Worm (Caenorhabditis elegans) whole organism, early embryonic: ENCODE measurements around the gene abu-14.

Experiments
- F13C5.2 ChIP-seq: sonication (generic microtip); optimal IDR thresholded peaks from 2 replicates; lab custom pipeline; 2017; ENCODE audit warnings: mild to moderate bottlenecking, missing genetic modification characterization, inconsistent platforms, missing compliant biosample characterization
- aly-1 ChIP-seq: sonication (generic microtip); optimal IDR thresholded peaks from 2 replicates; lab custom pipeline; 2016; ENCODE audit warnings: missing genetic modification characterization, missing compliant biosample characterization
- ama-1 ChIP-seq: fragments of 150-350 bp; optimal IDR thresholded peaks from 2 replicates; lab custom pipeline; 2014
- flt-1 ChIP-seq: fragments of 200-800 bp; sonication (Bioruptor generic); IDR thresholded peaks from 2 replicates; pipeline ENCODE4 v1.3.6; 2022; ENCODE audit warnings: missing genetic modification characterization, missing compliant biosample characterization
- hmbx-1 ChIP-seq: sonication (generic microtip); optimal IDR thresholded peaks from 2 replicates; lab custom pipeline; 2016; ENCODE audit warnings: mild to moderate bottlenecking, missing genetic modification characterization, missing compliant biosample characterization
- hnd-1 ChIP-seq: sonication (generic microtip); optimal IDR thresholded peaks from 2 replicates; lab custom pipeline; 2016; ENCODE audit warnings: missing genetic modification characterization, missing compliant biosample characterization
- tbx-11 ChIP-seq: fragments of 200-800 bp; sonication (Bioruptor generic); IDR thresholded peaks from 2 replicates; pipeline ENCODE4 v1.3.6; 2022; ENCODE audit warnings: missing genetic modification characterization, missing compliant biosample characterization
- tbx-37 ChIP-seq: fragments of 200-800 bp; sonication (Bioruptor generic); conservative IDR thresholded peaks from 2 replicates; pipeline ENCODE4 v1.3.6; 2022; ENCODE audit warnings: missing genetic modification reagents, missing genetic modification characterization, missing compliant biosample characterization

DNA sequence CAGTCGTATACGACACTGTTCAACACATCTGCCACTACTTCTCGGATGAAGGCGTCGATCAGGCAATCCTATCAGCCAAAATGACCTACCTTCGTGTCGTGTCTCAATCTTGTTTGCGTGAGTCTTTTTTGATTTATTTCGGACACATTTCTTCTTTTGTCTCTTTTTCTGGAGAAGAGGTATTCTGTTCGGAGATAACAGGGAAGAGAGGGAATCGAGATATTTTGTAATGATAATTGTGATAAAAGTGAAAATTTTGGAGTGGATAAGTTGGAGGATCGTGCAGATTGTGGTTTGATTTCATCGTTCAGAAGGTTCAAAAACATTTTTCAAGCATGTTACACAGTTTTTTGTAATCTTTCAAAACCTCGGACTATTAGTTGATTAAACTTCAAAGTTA, 6.8 kb upstream of the abu-14 start:
- TF ChIP-seq hmbx-1 (tag; lab: Kevin White, UChicago) (no peak), flt-1 (no peak), tbx-11 (GFP tag; lab: Robert Waterston, UW) (no peak), ama-1 (lab: Kevin White, UChicago) (no peak), F13C5.2 (no peak), tbx-37 (GFP tag; lab: Robert Waterston, UW) (no peak), aly-1 (no peak), hnd-1 (tag; lab: Kevin White, UChicago) (no peak)
